Fruit fly (Drosophila melanogaster) whole organism, prepupa: Measurements from ENCODE around the gene Ns3.

Source experiments
- Blimp-1 ChIP-seq: fragments of 200-800 bp; sonication (Bioruptor generic); optimal IDR thresholded peaks from 3 replicates; lab custom pipeline; 2017; ENCODE audit warnings: missing biosample characterization, missing genetic modification characterization, mild to moderate bottlenecking, moderate library complexity, missing genetic modification reagents
- CG10669 ChIP-seq: fragments of 200-800 bp; sonication (Bioruptor generic); optimal IDR thresholded peaks from 3 replicates; lab custom pipeline; 2018; ENCODE audit warnings: missing biosample characterization, mild to moderate bottlenecking, missing genetic modification characterization, moderate library complexity
- CG11294 ChIP-seq: fragments of 200-800 bp; sonication (Bioruptor generic); IDR thresholded peaks from 2 replicates; pipeline ENCODE4 v1.3.6; 2022; ENCODE audit warnings: missing biosample characterization, missing genetic modification characterization
- CG11762 ChIP-seq: fragments of 200-800 bp; sonication (Bioruptor generic); optimal IDR thresholded peaks from 3 replicates; lab custom pipeline; 2016; ENCODE audit warnings: missing biosample characterization, missing genetic modification characterization; ENCODE audit not compliant: insufficient read depth
- CG15336 ChIP-seq: fragments of 200-800 bp; sonication (Bioruptor generic); IDR thresholded peaks from 2 replicates; pipeline ENCODE4 v1.3.6; 2022; ENCODE audit warnings: missing biosample characterization, missing genetic modification characterization
- CG16779 ChIP-seq: fragments of 200-800 bp; sonication (Bioruptor generic); optimal IDR thresholded peaks from 3 replicates; lab custom pipeline; 2017; ENCODE audit warnings: missing biosample characterization, mild to moderate bottlenecking, missing genetic modification characterization
- CG31627 ChIP-seq: fragments of 200-800 bp; sonication (Bioruptor generic); optimal IDR thresholded peaks from 3 replicates; lab custom pipeline; 2016; ENCODE audit warnings: missing biosample characterization, missing genetic modification characterization
- CG32006 ChIP-seq: fragments of 200-800 bp; sonication (Bioruptor generic); optimal IDR thresholded peaks from 3 replicates; lab custom pipeline; 2017; ENCODE audit warnings: missing biosample characterization, mild to moderate bottlenecking, missing genetic modification characterization
- CG3919 ChIP-seq: fragments of 200-800 bp; sonication (Bioruptor generic); optimal IDR thresholded peaks from 3 replicates; lab custom pipeline; 2016; ENCODE audit warnings: missing biosample characterization, missing genetic modification characterization
- CG6163 ChIP-seq: fragments of 200-800 bp; sonication (Bioruptor generic); IDR thresholded peaks from 3 replicates; pipeline ENCODE4 v1.3.6; 2022; ENCODE audit warnings: missing biosample characterization, missing genetic modification characterization
- CG6792 ChIP-seq: fragments of 200-800 bp; sonication (Bioruptor generic); optimal IDR thresholded peaks from 3 replicates; lab custom pipeline; 2016; ENCODE audit warnings: missing biosample characterization, missing genetic modification characterization
- CG6808 ChIP-seq: fragments of 200-800 bp; sonication (Bioruptor generic); optimal IDR thresholded peaks from 3 replicates; lab custom pipeline; 2017; ENCODE audit warnings: missing biosample characterization, missing genetic modification characterization, mild to moderate bottlenecking, moderate library complexity, missing genetic modification reagents
- CG7368 ChIP-seq: fragments of 200-800 bp; sonication (Bioruptor generic); optimal IDR thresholded peaks from 3 replicates; lab custom pipeline; 2016; ENCODE audit warnings: missing biosample characterization, missing genetic modification characterization
- CG8319 ChIP-seq: fragments of 200-800 bp; sonication (Bioruptor generic); optimal IDR thresholded peaks from 3 replicates; lab custom pipeline; 2016; ENCODE audit warnings: missing biosample characterization, missing genetic modification characterization
- CG8632 ChIP-seq: fragments of 200-800 bp; sonication (Bioruptor generic); optimal IDR thresholded peaks from 3 replicates; lab custom pipeline; 2016; ENCODE audit warnings: missing biosample characterization, missing genetic modification characterization
- CG9139 ChIP-seq: fragments of 200-800 bp; sonication (Bioruptor generic); optimal IDR thresholded peaks from 3 replicates; lab custom pipeline; 2017; ENCODE audit warnings: missing biosample characterization, mild to moderate bottlenecking, missing genetic modification characterization
- Eip75B ChIP-seq: fragments of 200-800 bp; sonication (Bioruptor generic); optimal IDR thresholded peaks from 3 replicates; lab custom pipeline; 2016; ENCODE audit warnings: missing biosample characterization, missing genetic modification characterization
- Eip78C ChIP-seq: fragments of 200-800 bp; sonication (Bioruptor generic); peaks from one replicate; lab custom pipeline; 2016; ENCODE audit warnings: missing biosample characterization, missing genetic modification characterization
- Ets21C ChIP-seq: fragments of 200-800 bp; sonication (Bioruptor generic); optimal IDR thresholded peaks from 3 replicates; lab custom pipeline; 2016; ENCODE audit warnings: missing biosample characterization, missing genetic modification characterization
- Ets96B ChIP-seq: fragments of 200-800 bp; optimal IDR thresholded peaks from 2 replicates; lab custom pipeline; 2019; ENCODE audit warnings: missing biosample characterization, mild to moderate bottlenecking, missing genetic modification characterization, moderate library complexity
- Gug ChIP-seq: fragments of 200-800 bp; sonication (Bioruptor generic); IDR thresholded peaks from 2 replicates; pipeline ENCODE4 v1.3.6; 2022; ENCODE audit warnings: missing biosample characterization, missing genetic modification characterization
- Hr38 ChIP-seq: sonication (Bioruptor generic); optimal IDR thresholded peaks from 2 replicates; lab custom pipeline; 2016; ENCODE audit warnings: missing biosample characterization, missing genetic modification characterization
- Hr39 ChIP-seq: fragments of 200-800 bp; sonication (Bioruptor generic); optimal IDR thresholded peaks from 2 replicates; lab custom pipeline; 2016; ENCODE audit warnings: missing biosample characterization, missing genetic modification characterization
- Met ChIP-seq: fragments of 200-800 bp; sonication (Bioruptor generic); optimal IDR thresholded peaks from 3 replicates; lab custom pipeline; 2016; ENCODE audit warnings: missing biosample characterization, missing genetic modification characterization
- OdsH ChIP-seq: fragments of 200-800 bp; sonication (Bioruptor generic); optimal IDR thresholded peaks from 3 replicates; lab custom pipeline; 2016; ENCODE audit warnings: missing biosample characterization, missing genetic modification characterization
- Smox ChIP-seq: fragments of 200-800 bp; sonication (Bioruptor generic); optimal IDR thresholded peaks from 3 replicates; lab custom pipeline; 2016; ENCODE audit warnings: missing biosample characterization, missing genetic modification characterization
- Sox102F ChIP-seq: fragments of 200-800 bp; sonication (Bioruptor generic); optimal IDR thresholded peaks from 2 replicates; lab custom pipeline; 2016; ENCODE audit warnings: missing biosample characterization, mild to moderate bottlenecking, missing genetic modification characterization
- acj6 ChIP-seq: fragments of 200-800 bp; sonication (Bioruptor generic); optimal IDR thresholded peaks from 3 replicates; lab custom pipeline; 2016; ENCODE audit warnings: missing biosample characterization, missing genetic modification characterization
- eg ChIP-seq: fragments of 200-800 bp; sonication (Bioruptor generic); IDR thresholded peaks from 3 replicates; pipeline ENCODE4 v1.3.6; 2022; ENCODE audit warnings: missing biosample characterization, missing genetic modification characterization
- fd59A ChIP-seq: fragments of 200-800 bp; sonication (Bioruptor generic); optimal IDR thresholded peaks from 2 replicates; lab custom pipeline; 2017; ENCODE audit warnings: missing biosample characterization, mild to moderate bottlenecking, missing genetic modification characterization, missing genetic modification reagents
- fkh ChIP-seq: fragments of 200-800 bp; sonication (Bioruptor generic); optimal IDR thresholded peaks from 3 replicates; lab custom pipeline; 2017; ENCODE audit warnings: missing biosample characterization, mild to moderate bottlenecking, missing genetic modification characterization, moderate library complexity
- lz ChIP-seq: fragments of 200-800 bp; sonication (Bioruptor generic); optimal IDR thresholded peaks from 3 replicates; lab custom pipeline; 2016; ENCODE audit warnings: missing biosample characterization, missing genetic modification characterization
- net ChIP-seq: fragments of 200-800 bp; sonication (Bioruptor generic); optimal IDR thresholded peaks from 3 replicates; lab custom pipeline; 2016; ENCODE audit warnings: missing biosample characterization, missing genetic modification characterization
- pdm3 ChIP-seq: fragments of 200-800 bp; sonication (Bioruptor generic); optimal IDR thresholded peaks from 3 replicates; lab custom pipeline; 2016; ENCODE audit warnings: missing biosample characterization, missing genetic modification characterization
- salr ChIP-seq, 2 experiments: fragments of 200-800 bp; sonication (Bioruptor generic); optimal IDR thresholded peaks; 3 replicates each; lab custom pipeline; 2016 to 2018; ENCODE audit warnings: missing biosample characterization in 2 of 2, missing genetic modification characterization in 2 of 2, mild to moderate bottlenecking in 1 of 2
- spab ChIP-seq: fragments of 200-800 bp; sonication (Bioruptor generic); optimal IDR thresholded peaks from 2 replicates; lab custom pipeline; 2017; ENCODE audit warnings: missing biosample characterization, mild to moderate bottlenecking, missing genetic modification characterization, missing genetic modification reagents
- ss ChIP-seq, 2 experiments: fragments of 200-800 bp; sonication (Bioruptor generic); optimal IDR thresholded peaks; 2 replicates in 1 of 2; 3 replicates in 1 of 2; lab custom pipeline; 2017 to 2018; ENCODE audit warnings: mild to moderate bottlenecking in 2 of 2, missing biosample characterization in 2 of 2, missing genetic modification characterization in 2 of 2, moderate library complexity in 1 of 2
- svp ChIP-seq: fragments of 200-800 bp; sonication (Bioruptor generic); peaks from one replicate; lab custom pipeline; 2016; ENCODE audit warnings: missing biosample characterization, missing genetic modification characterization
- vri ChIP-seq: fragments of 200-800 bp; sonication (Bioruptor generic); optimal IDR thresholded peaks from 3 replicates; lab custom pipeline; 2016; ENCODE audit warnings: missing biosample characterization, mild to moderate bottlenecking, missing genetic modification characterization

The Ns3 gene

dm6 chrX:1482840-1483518 lies 19.0 kb upstream of the Ns3 start, which contains the start of the genes sta and inc (continued):
- peak; percentile 26 for TF ChIP-seq OdsH (GFP tag; lab: Kevin White, UChicago)
- peak; percentile 12 for TF ChIP-seq acj6 (GFP tag; lab: Kevin White, UChicago)
- peak; percentile 28 for TF ChIP-seq CG8632 (GFP tag; lab: Kevin White, UChicago)
- peak; percentile 12 for TF ChIP-seq Ets21C
- peak; percentile 43 for TF ChIP-seq lz
- TF ChIP-seq CG10669, result peak; percentile 41
- peak; percentile 35 for TF ChIP-seq fkh (GFP tag; lab: Kevin White, UChicago)
- TF ChIP-seq Hr39 (GFP tag; lab: Kevin White, UChicago), result peak; percentile 31
- TF ChIP-seq vri (GFP tag; lab: Kevin White, UChicago), result peak; percentile 64
- TF ChIP-seq Met (GFP tag; lab: Kevin White, UChicago), result peak; percentile 68
- TF ChIP-seq Eip78C, result peak; percentile 90
- TF ChIP-seq ss (GFP tag; optimal IDR thresholded peaks at IDR 0.05; lab: Kevin White, UChicago), result peak; percentile 70 to 76
- TF ChIP-seq svp (GFP tag; lab: Kevin White, UChicago), result peak; percentile 65
- no peak for TF ChIP-seq Hr38 (GFP tag; lab: Kevin White, UChicago)
- peak; percentile 34 for TF ChIP-seq pdm3
- TF ChIP-seq Blimp-1, result peak; percentile 29
- peak; percentile 3 for TF ChIP-seq CG11762 (GFP tag; lab: Kevin White, UChicago)
- peak; percentile 51 for TF ChIP-seq Eip75B (GFP tag; lab: Kevin White, UChicago)
- TF ChIP-seq CG11294 (GFP tag; lab: Robert Waterston, UW), result no peak
- TF ChIP-seq CG6808 (GFP tag; lab: Kevin White, UChicago), result peak; percentile 42
- peak; percentile 31 for TF ChIP-seq Smox (GFP tag; lab: Kevin White, UChicago)
- peak in 1 of 2 experiments; percentile 37 for TF ChIP-seq salr (GFP tag; optimal IDR thresholded peaks at IDR 0.05; lab: Kevin White, UChicago)
- TF ChIP-seq CG31627 (GFP tag; lab: Kevin White, UChicago), result peak; percentile 25
- peak; percentile 46 for TF ChIP-seq net (GFP tag; lab: Kevin White, UChicago)
- no peak for TF ChIP-seq Gug (GFP tag; lab: Robert Waterston, UW)
- peak; percentile 44 for TF ChIP-seq Sox102F (GFP tag; lab: Kevin White, UChicago)
- peak; percentile 54 for TF ChIP-seq CG6792 (GFP tag; lab: Kevin White, UChicago)
- peak; percentile 20 for TF ChIP-seq Ets96B (tag; lab: Kevin White, UChicago)
- TF ChIP-seq CG3919 (GFP tag; lab: Kevin White, UChicago), result peak; percentile 77
- TF ChIP-seq CG32006 (GFP tag; lab: Kevin White, UChicago), result no peak
- peak; percentile 10 for TF ChIP-seq CG8319 (GFP tag; lab: Kevin White, UChicago)
- TF ChIP-seq spab (GFP tag; lab: Kevin White, UChicago), result peak; percentile 10
- TF ChIP-seq CG15336, result peak; percentile 14; the same call in 1 of the 2 replicates
- TF ChIP-seq eg, result peak; percentile 57; the same call in 2 of the 3 replicates
- peak; percentile 11 for TF ChIP-seq fd59A
- TF ChIP-seq CG16779, result peak; percentile 28
- peak; percentile 63 for TF ChIP-seq CG7368
- TF ChIP-seq CG6163 (GFP tag; lab: Robert Waterston, UW), result peak; percentile 76

DNA sequence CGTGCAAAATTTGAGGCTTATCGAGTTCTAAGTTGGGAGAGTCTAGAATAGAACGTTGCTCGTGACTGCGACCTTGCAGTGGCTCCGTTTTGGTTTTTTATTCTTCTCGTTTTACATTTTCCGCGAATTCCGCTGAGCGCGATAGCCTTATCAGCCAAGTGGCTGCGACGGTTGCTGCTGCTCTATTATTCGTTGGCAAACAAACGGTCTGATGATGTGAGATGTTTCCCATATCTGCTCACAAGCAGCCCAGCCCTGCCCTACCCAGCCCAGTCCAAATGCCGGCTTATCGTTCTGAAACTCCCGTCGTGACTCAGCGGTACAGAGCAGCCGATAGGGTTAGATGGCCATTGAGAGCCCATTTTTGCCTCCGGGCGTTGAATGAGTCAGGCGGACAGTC lies 16.4 kb upstream of the Ns3 start:
- TF ChIP-seq svp (GFP tag; lab: Kevin White, UChicago) (peak; percentile 57), CG9139 (no peak)
